Worm (Caenorhabditis elegans) whole organism, L2 larva: ENCODE data around the gene mct-5.
A peak's percentile ranks its signal among the peaks of the same experiment; 100 is the strongest.

Experiments used
- C34F6.9 ChIP-seq: fragments of 150-350 bp; optimal IDR thresholded peaks from 2 replicates; lab custom pipeline; 2014; ENCODE audit warnings: missing biosample characterization, missing genetic modification characterization
- F13H6.1 ChIP-seq: sonication (generic microtip); optimal IDR thresholded peaks from 2 replicates; lab custom pipeline; 2016; ENCODE audit warnings: missing genetic modification characterization, missing compliant biosample characterization
- alr-1 ChIP-seq: fragments of 150-350 bp; optimal IDR thresholded peaks from 2 replicates; lab custom pipeline; 2014; ENCODE audit warnings: missing biosample characterization, missing genetic modification characterization
- aly-2 ChIP-seq: fragments of 150-350 bp; optimal IDR thresholded peaks from 2 replicates; lab custom pipeline; 2014; ENCODE audit warnings: missing biosample characterization, missing genetic modification characterization
- ama-1 ChIP-seq: fragments of 150-350 bp; optimal IDR thresholded peaks from 2 replicates; lab custom pipeline; 2018; ENCODE audit warnings: inconsistent platforms
- crh-2 ChIP-seq: sonication (generic microtip); optimal IDR thresholded peaks from 2 replicates; lab custom pipeline; 2017; ENCODE audit warnings: missing biosample characterization, missing genetic modification characterization
- egl-27 ChIP-seq: sonication (generic microtip); optimal IDR thresholded peaks from 3 replicates; lab custom pipeline; 2017; ENCODE audit warnings: missing biosample characterization, missing genetic modification reagents, missing genetic modification characterization
- elt-3 ChIP-seq: sonication (generic microtip); optimal IDR thresholded peaks from 2 replicates; lab custom pipeline; 2017; ENCODE audit warnings: missing biosample characterization, missing genetic modification characterization
- fos-1 ChIP-seq: fragments of 150-350 bp; optimal IDR thresholded peaks from 2 replicates; lab custom pipeline; 2014; ENCODE audit warnings: missing biosample characterization, missing genetic modification characterization
- gmeb-1 ChIP-seq: fragments of 150-350 bp; optimal IDR thresholded peaks from 2 replicates; lab custom pipeline; 2014; ENCODE audit warnings: missing biosample characterization, missing genetic modification characterization
- lin-11 ChIP-seq: fragments of 150-350 bp; sonication (generic microtip); optimal IDR thresholded peaks from 2 replicates; lab custom pipeline; 2014; ENCODE audit warnings: missing biosample characterization, missing genetic modification characterization, inconsistent platforms, mixed read lengths
- lin-13 ChIP-seq: fragments of 150-350 bp; optimal IDR thresholded peaks from 2 replicates; lab custom pipeline; 2014; ENCODE audit warnings: missing biosample characterization, missing genetic modification reagents, missing genetic modification characterization
- lin-39 ChIP-seq: fragments of 150-350 bp; optimal IDR thresholded peaks from 2 replicates; lab custom pipeline; 2014; ENCODE audit warnings: missing biosample characterization, missing genetic modification reagents, missing genetic modification characterization
- lsy-2 ChIP-seq, 2 experiments: fragments of 150-350 bp in 1 of 2; sonication (generic microtip) in 1 of 2; optimal IDR thresholded peaks; 2 replicates each; lab custom pipeline; 2014 to 2017; ENCODE audit warnings: missing biosample characterization in 2 of 2, missing genetic modification characterization in 2 of 2
- mab-5 ChIP-seq: fragments of 150-350 bp; optimal IDR thresholded peaks from 2 replicates; lab custom pipeline; 2014; ENCODE audit warnings: missing biosample characterization, missing genetic modification characterization
- mdl-1 ChIP-seq, 2 experiments: fragments of 150-350 bp in 1 of 2; sonication (generic microtip) in 1 of 2; optimal IDR thresholded peaks; 2 replicates each; lab custom pipeline; 2017; ENCODE audit warnings: missing biosample characterization in 2 of 2, missing genetic modification characterization in 2 of 2
- nhr-10 ChIP-seq: sonication (generic microtip); optimal IDR thresholded peaks from 2 replicates; lab custom pipeline; 2017; ENCODE audit warnings: missing biosample characterization, missing genetic modification characterization
- nhr-11 ChIP-seq: fragments of 150-350 bp; optimal IDR thresholded peaks from 2 replicates; lab custom pipeline; 2014; ENCODE audit warnings: missing biosample characterization, missing genetic modification characterization
- nhr-129 ChIP-seq: fragments of 150-350 bp; optimal IDR thresholded peaks from 2 replicates; lab custom pipeline; 2014; ENCODE audit warnings: missing biosample characterization, missing genetic modification characterization
- nhr-23 ChIP-seq: fragments of 150-350 bp; optimal IDR thresholded peaks from 2 replicates; lab custom pipeline; 2014; ENCODE audit warnings: missing biosample characterization, missing genetic modification reagents, missing genetic modification characterization
- nhr-25 ChIP-seq: fragments of 150-350 bp; sonication (generic microtip); optimal IDR thresholded peaks from 3 replicates; lab custom pipeline; 2014; ENCODE audit warnings: missing biosample characterization, missing genetic modification characterization
- nhr-6 ChIP-seq: fragments of 150-350 bp; optimal IDR thresholded peaks from 2 replicates; lab custom pipeline; 2014; ENCODE audit warnings: missing biosample characterization, missing genetic modification characterization
- sma-3 ChIP-seq: sonication (generic microtip); optimal IDR thresholded peaks from 2 replicates; lab custom pipeline; 2016; ENCODE audit warnings: missing genetic modification reagents, missing genetic modification characterization, missing compliant biosample characterization
- sma-9 ChIP-seq, 2 experiments: fragments of 150-350 bp in 1 of 2; sonication (generic microtip) in 1 of 2; optimal IDR thresholded peaks; 2 replicates each; lab custom pipeline; 2014 to 2016; ENCODE audit warnings: missing genetic modification characterization in 2 of 2, mild to moderate bottlenecking in 1 of 2, missing biosample characterization in 1 of 2, missing compliant biosample characterization in 1 of 2, missing genetic modification reagents in 1 of 2, moderate library complexity in 1 of 2
- unc-62 ChIP-seq: fragments of 150-350 bp; optimal IDR thresholded peaks from 2 replicates; lab custom pipeline; 2014; ENCODE audit warnings: missing biosample characterization, missing genetic modification reagents, missing genetic modification characterization
- zag-1 ChIP-seq: fragments of 150-350 bp; optimal IDR thresholded peaks from 2 replicates; lab custom pipeline; 2014; ENCODE audit warnings: missing biosample characterization, missing genetic modification characterization
- ztf-1 ChIP-seq: fragments of 200-800 bp; sonication (Bioruptor generic); conservative IDR thresholded peaks from 2 replicates; pipeline ENCODE4 v1.3.6; 2022; ENCODE audit warnings: missing genetic modification characterization, missing compliant biosample characterization
- ztf-4 ChIP-seq: fragments of 150-350 bp; optimal IDR thresholded peaks from 2 replicates; lab custom pipeline; 2014; ENCODE audit warnings: missing biosample characterization, missing genetic modification characterization

The mct-5 gene

DNA sequence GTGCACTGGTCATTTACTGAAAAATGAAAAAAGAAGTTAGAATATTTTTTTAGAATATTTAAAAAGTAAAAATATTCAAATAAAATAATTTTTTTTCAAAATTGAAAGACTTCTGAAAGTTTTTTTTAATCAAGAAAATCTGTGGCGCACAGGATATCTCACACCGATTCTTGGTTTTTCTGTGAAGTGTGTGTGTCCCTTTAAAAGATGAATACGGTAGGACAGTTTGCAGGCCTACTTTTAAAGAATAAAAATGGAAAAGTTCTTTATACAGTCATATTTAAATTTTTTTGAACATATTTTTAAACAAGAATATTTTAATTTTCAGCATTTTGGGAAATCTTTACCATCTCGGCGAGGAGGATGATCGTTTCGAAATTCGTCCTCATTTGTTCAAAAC, at the start of gene mct-5:
Gene mct-5 (minus strand): TSS at position 16 of the 400 bp plus-strand sequence.
- TF ChIP-seq egl-27 (no peak), F13H6.1 (tag; lab: Kevin White, UChicago) (no peak), nhr-10 (tag; lab: Kevin White, UChicago) (no peak)

- TF ChIP-seq sma-9 (GFP tag; optimal IDR thresholded peaks at IDR 0.05; lab: Kevin White, UChicago) (no peak), sma-9 (tag; optimal IDR thresholded peaks at IDR 0.05; lab: Kevin White, UChicago) (no peak), lin-39 (tag; lab: Kevin White, UChicago) (no peak), nhr-25 (no peak), nhr-129 (tag; lab: Kevin White, UChicago) (no peak), egl-27 (no peak), alr-1 (tag; lab: Kevin White, UChicago) (no peak)
Measured at ce11 chrII:7148099-7148498, 49.7 kb upstream of the mct-5 start, which contains the start of gene T07F8.1. T07F8.1 (plus strand) TSS chrII:7148399.

DNA sequence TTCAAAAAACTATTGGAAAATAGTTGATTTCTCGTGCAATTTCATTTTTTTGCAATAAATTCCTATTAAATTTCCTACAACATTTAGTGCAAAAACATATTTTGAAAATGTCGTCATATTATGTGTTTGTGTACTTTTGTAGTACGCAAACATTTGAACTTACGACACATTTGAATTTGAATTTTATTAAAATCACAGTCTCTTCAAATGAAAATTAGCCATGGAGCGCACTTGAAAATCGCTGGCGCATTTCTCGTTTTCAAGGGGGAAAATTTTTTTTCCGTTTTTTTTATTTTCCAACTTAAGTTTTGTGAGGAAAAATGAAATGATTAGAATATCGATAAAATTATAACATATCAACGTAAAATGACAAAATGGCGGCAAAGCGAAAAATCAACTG, 49.2 kb upstream of the mct-5 start:
- TF ChIP-seq gmeb-1 (tag; lab: Kevin White, UChicago) = peak; percentile 29
- peak; percentile 14 to 80 for TF ChIP-seq lsy-2 (tag; optimal IDR thresholded peaks at IDR 0.05; lab: Kevin White, UChicago)
- TF ChIP-seq crh-2 = peak; percentile 29
- no peak for TF ChIP-seq zag-1 (tag; lab: Kevin White, UChicago)
- TF ChIP-seq nhr-25 = peak; percentile 28
- TF ChIP-seq ztf-1 (GFP tag; lab: Robert Waterston, UW) = no peak
- TF ChIP-seq C34F6.9 (tag; lab: Kevin White, UChicago) = peak; percentile 62
- peak; percentile 39 for TF ChIP-seq lin-13 (GFP tag; lab: Kevin White, UChicago)
- no peak for TF ChIP-seq ztf-4 (tag; lab: Kevin White, UChicago)

DNA sequence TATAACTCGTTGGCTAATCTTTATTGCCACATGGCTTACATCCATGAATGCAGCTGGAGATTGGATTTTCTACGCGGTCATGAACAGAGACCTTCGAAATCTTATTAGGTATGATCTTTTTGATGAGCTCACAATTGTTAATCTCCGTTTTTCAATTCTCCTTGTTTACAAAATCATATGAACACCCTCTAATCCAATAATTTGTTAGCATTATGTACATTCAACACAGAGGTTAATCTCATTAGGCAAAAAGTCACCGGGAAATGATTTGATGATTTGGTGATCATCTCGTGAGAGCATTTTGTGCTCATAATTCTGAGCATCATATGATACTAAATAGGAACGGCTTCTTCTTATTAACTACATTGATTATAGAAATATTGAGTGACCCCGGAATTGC, 47.8 kb upstream of the mct-5 start:
- TF ChIP-seq elt-3 (tag; lab: Kevin White, UChicago) (no peak), nhr-129 (tag; lab: Kevin White, UChicago) (no peak), mab-5 (tag; lab: Kevin White, UChicago) (no peak), nhr-25 (no peak), ama-1 (lab: Kevin White, UChicago) (no peak), unc-62 (no peak), aly-2 (tag; lab: Kevin White, UChicago) (no peak), nhr-6 (tag; lab: Kevin White, UChicago) (no peak), lin-11 (tag; lab: Kevin White, UChicago) (no peak), crh-2 (no peak), sma-3 (GFP tag; lab: Kevin White, UChicago) (no peak)

- TF ChIP-seq sma-9 (GFP tag; optimal IDR thresholded peaks at IDR 0.05; lab: Kevin White, UChicago) (no peak), sma-9 (tag; optimal IDR thresholded peaks at IDR 0.05; lab: Kevin White, UChicago) (no peak), nhr-129 (tag; lab: Kevin White, UChicago) (no peak), nhr-23 (no peak), egl-27 (no peak), zag-1 (tag; lab: Kevin White, UChicago) (no peak), elt-3 (tag; lab: Kevin White, UChicago) (no peak), lin-13 (GFP tag; lab: Kevin White, UChicago) (no peak), mdl-1 (tag; optimal IDR thresholded peaks at IDR 0.05; lab: Kevin White, UChicago) (no peak), ztf-4 (tag; lab: Kevin White, UChicago) (no peak)
Measured at ce11 chrII:7144307-7144706, 45.9 kb upstream of the mct-5 start, which contains the start of gene npr-31. npr-31 (plus strand) TSS chrII:7144607.

DNA sequence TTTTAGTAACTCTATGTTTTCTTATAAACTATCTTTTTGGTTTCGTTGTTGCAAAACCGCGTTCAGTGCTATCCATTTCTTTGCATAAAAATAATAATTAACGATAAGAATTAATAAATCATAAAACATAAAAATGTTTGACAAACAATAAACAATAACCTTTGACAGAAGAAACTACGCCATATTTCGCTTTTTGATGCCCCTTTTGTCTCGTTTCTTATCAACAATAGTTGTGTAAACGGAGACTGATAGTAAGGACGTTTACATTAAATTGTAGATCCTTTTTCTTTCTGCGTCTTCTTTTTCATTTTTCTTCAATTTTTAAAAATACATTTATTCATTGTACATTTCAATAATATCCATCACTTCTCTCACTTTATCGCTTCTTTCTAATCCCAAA, 40.7 kb upstream of the mct-5 start:
- TF ChIP-seq nhr-11 (tag; lab: Kevin White, UChicago) = no peak
- TF ChIP-seq fos-1 = peak; percentile 67
- peak; percentile 54 for TF ChIP-seq sma-9 (GFP tag; optimal IDR thresholded peaks at IDR 0.05; lab: Kevin White, UChicago)
- TF ChIP-seq sma-9 (tag; optimal IDR thresholded peaks at IDR 0.05; lab: Kevin White, UChicago) = no peak
- TF ChIP-seq, all 48 proteins: peak for 2
